Fruit fly (Drosophila melanogaster): ENCODE measurements around the gene CycD.

Gene CycD

DNA sequence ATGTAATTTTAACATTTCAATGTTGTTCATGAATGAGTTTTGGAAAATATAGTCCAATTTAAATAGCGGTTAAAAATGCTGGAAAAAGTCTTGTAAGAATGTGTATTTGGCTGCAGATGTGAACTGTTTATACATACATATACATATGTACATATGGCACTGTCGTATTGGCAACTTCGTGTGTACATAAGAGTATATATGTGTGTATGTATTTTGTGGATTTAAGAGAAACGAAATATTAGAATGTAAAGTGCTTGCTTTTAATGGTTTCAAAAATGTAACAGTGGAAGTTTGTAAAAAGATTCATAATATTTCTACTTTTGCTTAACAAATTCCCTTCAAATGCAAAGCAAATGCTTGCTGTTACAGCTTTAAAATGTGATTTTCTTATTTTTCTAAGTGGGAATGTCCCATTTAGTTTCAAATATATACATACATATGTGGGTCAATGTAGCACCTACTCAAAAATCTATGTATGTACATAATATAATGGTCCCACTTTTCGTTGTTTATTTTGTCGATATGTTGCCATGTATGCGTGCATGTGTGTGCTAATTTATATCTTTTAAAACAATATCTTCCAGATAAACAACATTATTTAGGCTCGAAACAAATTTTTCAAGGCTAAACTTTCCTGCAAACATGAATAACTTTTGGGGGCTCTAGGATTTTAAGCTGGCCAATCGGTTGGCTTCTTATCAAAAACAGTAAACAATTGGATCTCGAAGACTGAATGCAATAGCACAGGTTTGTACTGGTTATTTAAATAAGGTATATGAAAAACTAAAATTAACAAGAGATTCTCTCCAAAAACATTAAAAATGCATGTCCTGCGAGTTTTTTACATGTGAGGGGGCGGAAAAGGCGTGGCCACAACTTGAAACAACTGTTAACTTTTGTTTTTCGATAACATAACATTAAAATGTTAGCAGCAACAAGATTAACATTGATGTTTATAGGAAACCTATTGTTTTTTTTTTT lies 38.4 kb downstream of the CycD start (continued):
- TF ChIP-seq Lim3 (GFP tag; IDR thresholded peaks at IDR 0.05) (no peak), CG12236 (GFP tag; optimal IDR thresholded peaks at IDR 0.05) (peak; percentile 55), CG8478 (optimal IDR thresholded peaks at IDR 0.05) (no peak), Drgx (GFP tag; IDR thresholded peaks at IDR 0.05) (no peak), en (GFP tag; optimal IDR thresholded peaks at IDR 0.05) (no peak), CG2120 (GFP tag; optimal IDR thresholded peaks at IDR 0.05) (peak; percentile 57), ERR (GFP tag; optimal IDR thresholded peaks at IDR 0.05) (peak; percentile 41), Atf3 (GFP tag; optimal IDR thresholded peaks at IDR 0.05) (no peak), row (GFP tag; IDR thresholded peaks at IDR 0.05) (no peak), eyg (GFP tag; optimal IDR thresholded peaks at IDR 0.05) (peak; percentile 54), lilli (GFP tag; optimal IDR thresholded peaks at IDR 0.05) (no peak), hth (optimal IDR thresholded peaks at IDR 0.05) (no peak), CG1832 (GFP tag; optimal IDR thresholded peaks at IDR 0.05) (no peak), CG1603 (tag; optimal IDR thresholded peaks at IDR 0.05) (no peak), CG3407 (GFP tag; optimal IDR thresholded peaks at IDR 0.05) (no peak), zfh1 (GFP tag; IDR thresholded peaks at IDR 0.05) (no peak), Chrac-16 (GFP tag; optimal IDR thresholded peaks at IDR 0.05) (no peak), fd3F (GFP tag; optimal IDR thresholded peaks at IDR 0.05) (peak; percentile 65), pita (GFP tag; optimal IDR thresholded peaks at IDR 0.05) (no peak), jing (GFP tag; optimal IDR thresholded peaks at IDR 0.05) (no peak), Dip2 (GFP tag; IDR thresholded peaks at IDR 0.05) (no peak), bbx (GFP tag; IDR thresholded peaks at IDR 0.05; ENCODE audit: partially characterized antibody) (no peak), trh (GFP tag; optimal IDR thresholded peaks at IDR 0.05) (peak; percentile 25), CG13424 (tag; optimal IDR thresholded peaks at IDR 0.05) (peak; percentile 55), Awh (GFP tag; IDR thresholded peaks at IDR 0.05) (peak; percentile 77), cato (GFP tag; optimal IDR thresholded peaks at IDR 0.05; ENCODE audit: borderline replicate concordance) (no peak), toy (GFP tag; IDR thresholded peaks at IDR 0.05) (no peak), Hey (tag; optimal IDR thresholded peaks at IDR 0.05) (no peak), vnd (GFP tag; IDR thresholded peaks at IDR 0.05; ENCODE audit: partially characterized antibody) (no peak), CG10147 (GFP tag; optimal IDR thresholded peaks at IDR 0.05) (no peak), CG30403 (GFP tag; optimal IDR thresholded peaks at IDR 0.05) (no peak), mld (GFP tag; IDR thresholded peaks at IDR 0.05; ENCODE audit: partially characterized antibody) (no peak), kay (GFP tag; optimal IDR thresholded peaks at IDR 0.05) (peak; percentile 31), Jarid2 (GFP tag; optimal IDR thresholded peaks at IDR 0.05) (no peak), CG11456 (GFP tag; IDR thresholded peaks at IDR 0.05) (no peak), CG4328 (GFP tag; optimal IDR thresholded peaks at IDR 0.05) (peak; percentile 85), CG12744 (GFP tag; optimal IDR thresholded peaks at IDR 0.05) (peak; percentile 60), Max (GFP tag; optimal IDR thresholded peaks at IDR 0.05) (peak; percentile 35), CoRest (tag; optimal IDR thresholded peaks at IDR 0.05) (no peak), nerfin-2 (GFP tag; IDR thresholded peaks at IDR 0.05; ENCODE audit: partially characterized antibody) (no peak), Hsf (GFP tag; optimal IDR thresholded peaks at IDR 0.05) (no peak), crol (GFP tag; IDR thresholded peaks at IDR 0.05) (no peak), CG4424 (GFP tag; optimal IDR thresholded peaks at IDR 0.05) (no peak), Vsx1 (GFP tag; optimal IDR thresholded peaks at IDR 0.05) (no peak), CHES-1-like (GFP tag; optimal IDR thresholded peaks at IDR 0.05) (peak; percentile 43), run (tag; optimal IDR thresholded peaks at IDR 0.05) (no peak), ewg (GFP tag; optimal IDR thresholded peaks at IDR 0.05) (no peak), CG12219 (GFP tag; optimal IDR thresholded peaks at IDR 0.05) (peak; percentile 68), tin (GFP tag; optimal IDR thresholded peaks at IDR 0.05) (no peak)

Measured in whole organism, embryonic.